Fruit fly (Drosophila melanogaster): ENCODE measurements around the gene CG6204.

Gene CG6204

dm6 chr3R:24188619-24189018, 5.0 kb upstream of the CG6204 start, which contains the start of gene CG5515:
Gene CG5515, minus strand, starts transcription at chr3R:24188896.
- TF ChIP-seq EcR (GFP tag; optimal IDR thresholded peaks at IDR 0.05): no peak
- no peak for TF ChIP-seq psq (optimal IDR thresholded peaks at IDR 0.05)

dm6 chr3R:24202723-24203122, 9.1 kb downstream of the CG6204 start:
- TF ChIP-seq CG8478 (optimal IDR thresholded peaks at IDR 0.05): no peak
- TF ChIP-seq Dll (optimal IDR thresholded peaks at IDR 0.05): no peak
- no peak for TF ChIP-seq EcR (GFP tag; optimal IDR thresholded peaks at IDR 0.05)
- no peak for TF ChIP-seq psq (optimal IDR thresholded peaks at IDR 0.05)
- no peak for TF ChIP-seq pan (optimal IDR thresholded peaks at IDR 0.05)

- TF ChIP-seq pan (optimal IDR thresholded peaks at IDR 0.05) (no peak), usp (GFP tag; optimal IDR thresholded peaks at IDR 0.05) (no peak), CG8478 (optimal IDR thresholded peaks at IDR 0.05) (no peak), Dll (optimal IDR thresholded peaks at IDR 0.05) (no peak), EcR (GFP tag; optimal IDR thresholded peaks at IDR 0.05) (no peak), psq (optimal IDR thresholded peaks at IDR 0.05) (no peak)
These were observed 9.8 kb downstream of the CG6204 start for dm6 chr3R:24203426-24203825.

dm6 chr3R:24204022-24204421, 10.4 kb downstream of the CG6204 start:
- TF ChIP-seq EcR (GFP tag; optimal IDR thresholded peaks at IDR 0.05): no peak
- TF ChIP-seq pan (optimal IDR thresholded peaks at IDR 0.05): no peak
- TF ChIP-seq Dll (optimal IDR thresholded peaks at IDR 0.05): no peak
- TF ChIP-seq usp (GFP tag; optimal IDR thresholded peaks at IDR 0.05): no peak
- TF ChIP-seq psq (optimal IDR thresholded peaks at IDR 0.05): no peak
- no peak for TF ChIP-seq CG8478 (optimal IDR thresholded peaks at IDR 0.05)

- peak; percentile 38 for TF ChIP-seq Dll (optimal IDR thresholded peaks at IDR 0.05)
- no peak for TF ChIP-seq usp (GFP tag; optimal IDR thresholded peaks at IDR 0.05)
These were observed 11.7 kb downstream of the CG6204 start for dm6 chr3R:24205234-24205894.

dm6 chr3R:24205935-24206334, 12.3 kb downstream of the CG6204 start:
- TF ChIP-seq usp (GFP tag; optimal IDR thresholded peaks at IDR 0.05) (no peak), pan (optimal IDR thresholded peaks at IDR 0.05) (peak; percentile 90)

- TF ChIP-seq CG8478 (optimal IDR thresholded peaks at IDR 0.05) (no peak), pan (optimal IDR thresholded peaks at IDR 0.05) (no peak), psq (optimal IDR thresholded peaks at IDR 0.05) (no peak), Dll (optimal IDR thresholded peaks at IDR 0.05) (no peak), EcR (GFP tag; optimal IDR thresholded peaks at IDR 0.05) (no peak), usp (GFP tag; optimal IDR thresholded peaks at IDR 0.05) (no peak)
These were observed 12.9 kb downstream of the CG6204 start for dm6 chr3R:24206341-24207114.

dm6 chr3R:24213644-24214043, 20.0 kb downstream of the CG6204 start:
- no peak for TF ChIP-seq EcR (GFP tag; optimal IDR thresholded peaks at IDR 0.05)
- TF ChIP-seq Dll (optimal IDR thresholded peaks at IDR 0.05): no peak
- TF ChIP-seq CG8478 (optimal IDR thresholded peaks at IDR 0.05): no peak
- no peak for TF ChIP-seq pan (optimal IDR thresholded peaks at IDR 0.05)
- no peak for TF ChIP-seq psq (optimal IDR thresholded peaks at IDR 0.05)
- TF ChIP-seq usp (GFP tag; optimal IDR thresholded peaks at IDR 0.05): no peak

- TF ChIP-seq psq (optimal IDR thresholded peaks at IDR 0.05) (no peak), usp (GFP tag; optimal IDR thresholded peaks at IDR 0.05) (no peak), CG8478 (optimal IDR thresholded peaks at IDR 0.05) (no peak), Dll (optimal IDR thresholded peaks at IDR 0.05) (no peak), pan (optimal IDR thresholded peaks at IDR 0.05) (no peak), EcR (GFP tag; optimal IDR thresholded peaks at IDR 0.05) (no peak)
These were observed 22.4 kb downstream of the CG6204 start for dm6 chr3R:24216017-24216416.

- TF ChIP-seq Dll (optimal IDR thresholded peaks at IDR 0.05) (peak; percentile 74), psq (optimal IDR thresholded peaks at IDR 0.05) (no peak)
These were observed 24.9 kb downstream of the CG6204 start, which contains the start of gene CG17786 for dm6 chr3R:24218565-24218964. Gene CG17786, minus strand, starts transcription at chr3R:24218718.

- no peak for TF ChIP-seq CG8478 (optimal IDR thresholded peaks at IDR 0.05)
- no peak for TF ChIP-seq psq (optimal IDR thresholded peaks at IDR 0.05)
- no peak for TF ChIP-seq usp (GFP tag; optimal IDR thresholded peaks at IDR 0.05)
- no peak for TF ChIP-seq EcR (GFP tag; optimal IDR thresholded peaks at IDR 0.05)
- TF ChIP-seq Dll (optimal IDR thresholded peaks at IDR 0.05): no peak
- TF ChIP-seq pan (optimal IDR thresholded peaks at IDR 0.05): no peak
These were observed 25.5 kb downstream of the CG6204 start for dm6 chr3R:24219093-24219492.

- TF ChIP-seq CG8478 (optimal IDR thresholded peaks at IDR 0.05) (no peak), psq (optimal IDR thresholded peaks at IDR 0.05) (no peak), Dll (optimal IDR thresholded peaks at IDR 0.05) (no peak), pan (optimal IDR thresholded peaks at IDR 0.05) (no peak), usp (GFP tag; optimal IDR thresholded peaks at IDR 0.05) (no peak), EcR (GFP tag; optimal IDR thresholded peaks at IDR 0.05) (no peak)
These were observed 27.2 kb downstream of the CG6204 start, which contains the start of gene cav for dm6 chr3R:24220845-24221244. Gene cav, plus strand, starts transcription at chr3R:24221103.
